Fruit fly (Drosophila melanogaster) ovary, adult (tissue): ENCODE results near the gene Arc42.
A peak's percentile ranks its signal among the peaks of the same experiment; 100 is the strongest.

ENCODE experiments used
- CG17801 ChIP-seq: fragments of 200-800 bp; optimal IDR thresholded peaks from 2 replicates; lab custom pipeline; 2019; ENCODE audit warnings: missing biosample characterization, mild to moderate bottlenecking, missing genetic modification characterization, moderate library complexity; ENCODE audit not compliant: partially characterized antibody

The Arc42 gene

DNA sequence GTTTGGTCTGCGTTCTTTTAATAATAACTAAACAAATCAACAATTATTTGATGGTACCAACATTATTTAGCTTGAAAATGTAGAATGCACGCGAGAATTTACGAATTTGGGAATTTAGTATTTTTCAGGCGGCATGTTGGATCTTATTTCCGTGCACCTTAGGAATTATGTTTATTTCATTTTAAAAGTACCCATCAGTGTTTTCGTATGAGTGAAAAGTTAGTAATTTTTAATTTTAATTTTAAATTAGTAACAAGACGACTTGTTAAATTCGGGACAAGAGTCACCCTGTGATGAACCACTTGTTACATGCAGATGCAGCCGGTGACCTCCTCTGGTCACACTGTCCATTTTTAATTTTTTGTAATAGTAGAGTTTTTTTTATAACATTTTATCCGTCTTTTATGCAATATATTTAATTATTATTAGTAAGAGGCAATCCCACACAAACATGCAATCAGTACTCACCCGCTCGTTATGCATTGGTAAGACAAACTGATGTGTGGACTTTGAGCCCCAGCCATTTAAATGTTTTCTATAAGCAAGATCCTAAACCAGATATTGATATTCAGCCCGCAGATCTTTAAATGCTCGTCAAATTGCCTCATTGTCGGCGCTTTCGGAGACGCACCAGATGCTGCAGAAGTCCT is at the start of gene Arc42, which contains the start of gene CG17186:
Gene Arc42 (plus strand): TSS at position 311 of the 650 bp plus-strand sequence.
Gene CG17186 (minus strand): TSS at position 88 of the 650 bp plus-strand sequence.
- peak; percentile 33 for TF ChIP-seq CG17801 (GFP tag; lab: Kevin White, UChicago)

DNA sequence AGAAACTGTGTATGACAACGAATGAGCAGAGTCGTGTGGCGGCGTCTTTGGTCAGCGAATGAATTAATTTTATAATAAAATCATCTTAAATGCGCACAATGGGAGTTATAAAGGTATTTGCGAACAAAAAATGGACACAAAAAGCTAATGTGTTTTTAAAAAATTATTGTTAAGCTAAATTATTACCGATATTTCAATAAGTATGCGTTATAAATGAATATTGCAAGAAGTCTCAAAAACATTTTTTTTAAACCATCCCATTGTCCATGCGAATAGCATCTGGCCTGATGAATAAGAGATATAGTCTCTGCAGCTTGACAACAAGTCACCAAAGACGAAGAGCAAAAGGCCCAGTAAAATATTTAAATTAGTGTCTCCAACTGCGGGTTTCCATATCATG is 46.6 kb upstream of the Arc42 start:
- no peak for TF ChIP-seq CG17801 (GFP tag; lab: Kevin White, UChicago)

dm6 chr3R:19833546-19833945 is 44.0 kb upstream of the Arc42 start:
- no peak for TF ChIP-seq CG17801 (GFP tag; lab: Kevin White, UChicago)

- no peak for TF ChIP-seq CG17801 (GFP tag; lab: Kevin White, UChicago)
These were observed 43.6 kb upstream of the Arc42 start for dm6 chr3R:19833963-19834362.

- no peak for TF ChIP-seq CG17801 (GFP tag; lab: Kevin White, UChicago)
These were observed 42.6 kb upstream of the Arc42 start for dm6 chr3R:19834982-19835381.

dm6 chr3R:19836687-19837086 is 40.9 kb upstream of the Arc42 start, which contains the start of gene bnl:
TSS of gene bnl (minus strand) at chr3R:19836817.
- TF ChIP-seq CG17801 (GFP tag; lab: Kevin White, UChicago): peak; percentile 62

- TF ChIP-seq CG17801 (GFP tag; lab: Kevin White, UChicago): no peak
These were observed 38.5 kb upstream of the Arc42 start for dm6 chr3R:19838925-19839601.

DNA sequence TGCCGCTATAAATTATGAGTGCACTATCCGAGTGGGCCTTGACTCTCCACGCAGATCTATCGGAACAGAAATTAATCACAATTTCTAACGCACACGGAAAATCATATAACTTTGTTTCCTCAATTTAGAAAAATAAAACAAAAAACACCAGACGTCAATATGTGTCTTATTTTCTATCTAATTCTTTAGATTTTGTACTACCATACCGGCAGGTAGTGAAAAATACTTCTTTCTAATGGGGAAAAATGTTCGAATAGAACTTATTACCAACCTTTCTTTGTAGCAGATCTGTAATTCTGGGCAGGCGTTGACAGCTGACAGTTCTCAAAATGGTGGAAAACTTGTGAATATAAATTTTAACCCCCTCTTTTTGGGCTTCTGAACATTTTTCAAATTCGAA is 37.0 kb upstream of the Arc42 start, which contains the start of gene CG31459:
Gene CG31459 (plus strand): TSS at position 301 of the 400 bp plus-strand sequence.
- no peak for TF ChIP-seq CG17801 (GFP tag; lab: Kevin White, UChicago)

- no peak for TF ChIP-seq CG17801 (GFP tag; lab: Kevin White, UChicago)
These were observed 33.6 kb upstream of the Arc42 start for dm6 chr3R:19843888-19844287.

dm6 chr3R:19846870-19847590 is 30.5 kb upstream of the Arc42 start, which contains the start of gene MICU3:
TSS of gene MICU3 (plus strand) at chr3R:19847311.
- no peak for TF ChIP-seq CG17801 (GFP tag; lab: Kevin White, UChicago)

- no peak for TF ChIP-seq CG17801 (GFP tag; lab: Kevin White, UChicago)
These were observed 29.8 kb upstream of the Arc42 start for dm6 chr3R:19847591-19848256.

- peak; percentile 3 for TF ChIP-seq CG17801 (GFP tag; lab: Kevin White, UChicago)
These were observed 19.4 kb upstream of the Arc42 start for dm6 chr3R:19858017-19858659.

- TF ChIP-seq CG17801 (GFP tag; lab: Kevin White, UChicago): no peak
These were observed 18.6 kb upstream of the Arc42 start for dm6 chr3R:19858944-19859343.

DNA sequence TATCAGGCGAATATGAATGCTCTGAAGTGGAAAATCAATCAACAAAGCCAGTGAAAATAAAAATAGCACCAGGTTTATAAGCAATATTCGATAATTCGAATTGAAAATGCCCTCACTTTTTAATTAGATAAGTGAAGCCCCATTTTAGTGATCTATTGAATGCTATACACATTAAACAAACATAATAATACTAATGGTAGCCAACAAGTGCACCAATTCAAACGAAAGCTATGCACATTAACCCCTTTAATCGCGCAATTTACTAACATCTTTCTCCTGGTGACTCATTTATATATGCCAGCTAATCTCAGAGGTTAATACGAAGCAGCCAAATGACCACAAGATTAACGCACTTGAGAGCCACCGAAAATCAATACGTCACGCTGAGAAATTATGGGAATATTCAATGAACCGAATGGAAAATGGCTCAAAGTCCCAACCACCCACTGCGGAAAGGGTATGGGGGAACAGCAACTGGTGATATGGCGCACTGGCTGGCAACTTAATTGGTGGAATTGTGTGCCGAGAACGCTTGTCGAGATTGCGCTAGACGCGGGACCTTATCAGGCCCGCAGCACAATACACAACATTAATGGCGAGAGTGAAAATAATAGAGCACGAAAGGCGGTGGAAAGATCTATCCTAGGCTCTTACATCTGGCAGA is 18.0 kb upstream of the Arc42 start:
- TF ChIP-seq CG17801 (GFP tag; lab: Kevin White, UChicago): no peak
